Worm (Caenorhabditis elegans): ENCODE data around the gene nhr-130.

DNA sequence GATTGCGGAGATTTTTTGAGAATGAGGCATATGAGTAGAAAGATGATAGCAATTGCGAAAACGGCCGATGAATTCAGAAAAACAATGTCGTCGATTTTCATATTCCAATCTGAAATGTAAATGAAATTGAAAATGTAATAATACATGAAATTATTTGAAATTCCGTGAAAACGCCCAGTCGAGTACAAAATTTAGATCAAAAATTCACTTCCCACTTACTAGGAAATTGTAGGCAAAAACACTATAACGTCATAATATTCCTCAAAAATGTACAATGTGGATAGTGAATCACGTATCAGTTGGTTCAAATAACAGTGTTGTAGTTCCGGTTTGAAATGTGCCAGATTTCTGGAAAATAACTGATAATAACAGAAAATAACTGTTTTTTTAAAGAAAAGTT lies 18.1 kb upstream of the nhr-130 start, which contains the start of gene str-256:
- TF ChIP-seq hlh-8 (tag; optimal IDR thresholded peaks at IDR 0.05) (no peak), ceh-19 (GFP tag; optimal IDR thresholded peaks at IDR 0.05) (no peak), fkh-10 (GFP tag; optimal IDR thresholded peaks at IDR 0.05) (no peak), madf-2 (tag; optimal IDR thresholded peaks at IDR 0.05) (no peak), ztf-16 (tag; optimal IDR thresholded peaks at IDR 0.05) (no peak), ceh-48 (tag; optimal IDR thresholded peaks at IDR 0.05) (no peak), fkh-6 (tag; optimal IDR thresholded peaks at IDR 0.05) (no peak)

All from whole organism, late embryonic.